Worm (Caenorhabditis elegans) whole organism, young adult: ENCODE results near the gene T04B8.5.

Source experiments
- B0019.2 ChIP-seq: fragments of 200-800 bp; sonication (Bioruptor generic); conservative IDR thresholded peaks from 2 replicates; pipeline ENCODE4 v1.3.6; 2022; ENCODE audit warnings: missing genetic modification reagents, missing genetic modification characterization, missing compliant biosample characterization
- K11D2.4 ChIP-seq: fragments of 200-800 bp; sonication (Bioruptor generic); IDR thresholded peaks from 2 replicates; pipeline ENCODE4 v1.3.6; 2022; ENCODE audit warnings: missing genetic modification reagents, missing genetic modification characterization, missing compliant biosample characterization
- ama-1 ChIP-seq, 3 experiments: fragments of 150-350 bp in 1 of 3; sonication (generic microtip) in 2 of 3; optimal IDR thresholded peaks; 2 replicates each; lab custom pipeline; 2014 to 2018; ENCODE audit warnings: missing biosample characterization in 2 of 3, missing genetic modification characterization in 2 of 3, missing genetic modification reagents in 2 of 3
- ceh-40 ChIP-seq: fragments of 200-800 bp; sonication (Bioruptor generic); IDR thresholded peaks from 2 replicates; pipeline ENCODE4 v1.3.6; 2022; ENCODE audit warnings: missing genetic modification characterization, missing compliant biosample characterization
- lsl-1 ChIP-seq: fragments of 200-800 bp; sonication (Bioruptor generic); optimal IDR thresholded peaks from 2 replicates; lab custom pipeline; 2018; ENCODE audit warnings: mild to moderate bottlenecking, missing genetic modification characterization, moderate library complexity, missing compliant biosample characterization
- nfyb-1 ChIP-seq: fragments of 200-800 bp; sonication (Bioruptor generic); IDR thresholded peaks from 2 replicates; pipeline ENCODE4 v1.3.6; 2022; ENCODE audit warnings: missing genetic modification reagents, missing genetic modification characterization, missing compliant biosample characterization
- nhr-120 ChIP-seq: fragments of 200-800 bp; sonication (Bioruptor generic); IDR thresholded peaks from 2 replicates; pipeline ENCODE4 v1.3.6; 2022; ENCODE audit warnings: missing genetic modification characterization, missing compliant biosample characterization
- snpc-3.4 ChIP-seq: sonication (generic microtip); optimal IDR thresholded peaks from 2 replicates; lab custom pipeline; 2017; ENCODE audit warnings: missing genetic modification characterization, mild to moderate bottlenecking, missing compliant biosample characterization, antibody characterized with exemption, moderate library complexity, missing genotype, missing genetic modification reagents

DNA sequence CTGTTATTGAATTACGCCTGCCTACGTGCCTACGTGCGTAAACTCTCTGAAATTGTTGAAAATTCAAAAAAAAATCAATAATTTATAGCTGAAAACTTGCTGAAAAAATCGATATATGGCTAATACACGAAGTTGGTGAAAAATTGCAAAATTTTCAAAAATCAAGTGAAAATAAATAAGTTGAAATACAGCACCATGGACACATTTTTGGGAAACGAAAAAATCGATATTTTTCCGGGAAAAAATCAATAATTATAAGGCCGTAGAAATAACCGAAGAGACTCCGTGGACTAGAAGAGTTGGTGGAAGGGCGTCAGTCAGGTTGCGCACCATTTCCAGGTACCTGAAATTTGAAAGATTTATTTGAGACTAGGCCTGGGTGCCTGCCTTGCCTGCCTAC lies 9.6 kb downstream of the T04B8.5 start:
- TF ChIP-seq ama-1 (optimal IDR thresholded peaks at IDR 0.05; lab: Kevin White, UChicago) = no peak
- no peak for TF ChIP-seq ama-1 (GFP tag; optimal IDR thresholded peaks at IDR 0.05; lab: Kevin White, UChicago)
- TF ChIP-seq ceh-40 (GFP tag; lab: Robert Waterston, UW) = no peak
- TF ChIP-seq K11D2.4 = no peak
- no peak for TF ChIP-seq nhr-120 (GFP tag; lab: Robert Waterston, UW)
- no peak for TF ChIP-seq lsl-1 (GFP tag; lab: Kevin White, UChicago)
- TF ChIP-seq snpc-3.4 (tag; lab: Kevin White, UChicago) = no peak
- TF ChIP-seq B0019.2 (GFP tag; lab: Robert Waterston, UW) = no peak
- no peak for TF ChIP-seq nfyb-1 (GFP tag; lab: Robert Waterston, UW)
